Fruit fly (Drosophila melanogaster): ENCODE results near the gene Pdxk.

- TF ChIP-seq CG14711 (tag; optimal IDR thresholded peaks at IDR 0.05) (no peak), CG7101 (tag; optimal IDR thresholded peaks at IDR 0.05) (no peak), ovo (GFP tag; optimal IDR thresholded peaks at IDR 0.05) (no peak), Clk (GFP tag; optimal IDR thresholded peaks at IDR 0.05) (no peak), CG11617 (GFP tag; optimal IDR thresholded peaks at IDR 0.05) (no peak), CG1620 (GFP tag; optimal IDR thresholded peaks at IDR 0.05) (no peak), tj (GFP tag; optimal IDR thresholded peaks at IDR 0.05) (no peak), pad (GFP tag; optimal IDR thresholded peaks at IDR 0.05) (no peak)
These were observed 24.4 kb downstream of the Pdxk start for dm6 chr3L:9384445-9385079.

Data from whole organism, adult.